Fruit fly (Drosophila melanogaster) whole organism, prepupa: ENCODE data around the gene CG11384.

ENCODE experiments used
- CG8632 ChIP-seq: fragments of 200-800 bp; sonication (Bioruptor generic); optimal IDR thresholded peaks from 3 replicates; lab custom pipeline; 2016; ENCODE audit warnings: missing biosample characterization, missing genetic modification characterization
- Eip93F ChIP-seq: fragments of 200-800 bp; sonication (Bioruptor generic); optimal IDR thresholded peaks from 2 replicates; lab custom pipeline; 2016; ENCODE audit warnings: missing biosample characterization, mild to moderate bottlenecking, missing genetic modification characterization
- acj6 ChIP-seq: fragments of 200-800 bp; sonication (Bioruptor generic); optimal IDR thresholded peaks from 3 replicates; lab custom pipeline; 2016; ENCODE audit warnings: missing biosample characterization, missing genetic modification characterization

DNA sequence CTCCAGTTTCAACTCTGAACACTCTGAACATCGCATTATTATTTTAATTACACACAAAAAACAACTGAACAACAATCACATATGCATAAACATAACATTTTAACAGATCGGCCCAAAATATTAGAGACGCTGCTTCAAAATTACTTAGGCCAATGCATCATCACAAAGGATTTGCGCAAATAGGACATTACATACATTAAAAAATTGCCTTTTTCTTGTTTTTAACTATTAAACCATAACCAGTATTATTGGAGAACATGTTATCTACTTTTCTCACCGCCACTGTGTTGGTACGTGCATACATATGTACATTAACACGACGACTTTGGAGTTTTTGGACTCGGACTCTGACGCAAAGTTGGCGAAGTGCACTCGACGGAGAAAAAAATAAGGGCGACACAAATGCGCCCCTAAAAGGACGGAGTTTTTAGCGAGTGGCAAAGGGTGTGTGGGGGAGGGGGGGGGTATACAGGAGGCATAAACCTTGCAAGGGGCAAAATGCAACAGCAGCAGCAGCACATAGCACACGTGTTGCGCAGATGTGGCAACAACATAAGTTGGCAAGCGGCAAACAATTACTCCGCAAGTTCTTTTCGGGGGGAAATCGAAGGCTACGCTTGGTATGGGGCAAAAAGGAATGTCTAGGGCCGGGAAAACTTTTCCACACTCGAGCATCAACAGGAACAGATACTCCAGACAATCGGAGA is 46.1 kb downstream of the CG11384 start:
- TF ChIP-seq CG8632 (peak; percentile 85), Eip93F (GFP tag; lab: Kevin White, UChicago) (peak; percentile 55), acj6 (peak; percentile 89)
